Fruit fly (Drosophila melanogaster) whole organism, embryonic: Measurements from ENCODE around the gene Antdh.

Source experiments
- Bdp1 ChIP-seq: fragments of 200-800 bp; sonication (Bioruptor generic); optimal IDR thresholded peaks from 3 replicates; lab custom pipeline; 2016; ENCODE audit warnings: missing biosample characterization, missing genetic modification characterization
- CG16779 ChIP-seq: fragments of 200-800 bp; sonication (Bioruptor generic); IDR thresholded peaks from 2 replicates; pipeline ENCODE4 v1.3.6; 2022; ENCODE audit warnings: missing biosample characterization, missing genetic modification characterization
- CG30020 ChIP-seq: fragments of 200-800 bp; optimal IDR thresholded peaks from 2 replicates; lab custom pipeline; 2019; ENCODE audit warnings: missing biosample characterization, mild to moderate bottlenecking, missing genetic modification characterization, moderate library complexity
- CG32532 ChIP-seq: fragments of 200-800 bp; sonication (Bioruptor generic); IDR thresholded peaks from 2 replicates; pipeline ENCODE4 v1.3.6; 2022; ENCODE audit warnings: missing biosample characterization, missing genetic modification characterization
- Hr78 ChIP-seq, 2 experiments: fragments of 200-800 bp in 1 of 2; fragments of >200 bp in 1 of 2; sonication (Bioruptor generic) in 1 of 2; optimal IDR thresholded peaks; 2 replicates each; lab custom pipeline; 2017 to 2019; ENCODE audit warnings: missing biosample characterization in 2 of 2, missing genetic modification characterization in 2 of 2, mild to moderate bottlenecking in 1 of 2, moderate library complexity in 1 of 2
- btn ChIP-seq: fragments of 200-800 bp; sonication (Bioruptor generic); optimal IDR thresholded peaks from 2 replicates; lab custom pipeline; 2016; ENCODE audit warnings: missing biosample characterization, missing genetic modification characterization
- exex ChIP-seq: fragments of 200-800 bp; sonication (Bioruptor generic); optimal IDR thresholded peaks from 4 replicates; lab custom pipeline; 2018; ENCODE audit warnings: missing biosample characterization, mild to moderate bottlenecking, missing genetic modification characterization, moderate library complexity
- eyg ChIP-seq: fragments of 200-800 bp; sonication (Bioruptor generic); optimal IDR thresholded peaks from 3 replicates; lab custom pipeline; 2016; ENCODE audit warnings: missing biosample characterization, missing genetic modification characterization
- jing ChIP-seq: fragments of 200-800 bp; sonication (Bioruptor generic); optimal IDR thresholded peaks from 2 replicates; lab custom pipeline; 2018; ENCODE audit warnings: missing biosample characterization, mild to moderate bottlenecking, missing genetic modification characterization
- ken ChIP-seq: fragments of 200-800 bp; sonication (Bioruptor generic); IDR thresholded peaks from 3 replicates; pipeline ENCODE4 v1.3.6; 2022; ENCODE audit warnings: missing biosample characterization, missing genetic modification characterization
- klu ChIP-seq: fragments of 200-800 bp; sonication (Bioruptor generic); IDR thresholded peaks from 2 replicates; pipeline ENCODE4 v1.3.6; 2022; ENCODE audit warnings: missing biosample characterization, missing genetic modification characterization
- pan ChIP-seq, 4 experiments: fragments of >200 bp in 3 of 4; fragments of 200-800 bp in 1 of 4; sonication (Bioruptor generic) in 1 of 4; optimal IDR thresholded peaks in 3 of 4; IDR thresholded peaks in 1 of 4; 2 replicates each; pipeline versions ENCODE4 v1.3.6 to Lab custom; 2017 to 2022; ENCODE audit warnings: missing biosample characterization in 2 of 4, missing genetic modification characterization in 2 of 4, mixed read lengths in 1 of 4
- sc ChIP-seq, 3 experiments: fragments of >200 bp in 2 of 3; fragments of 200-800 bp in 1 of 3; sonication (Bioruptor generic) in 1 of 3; optimal IDR thresholded peaks; 2 replicates in 2 of 3; 3 replicates in 1 of 3; lab custom pipeline; 2017; ENCODE audit warnings: mild to moderate bottlenecking in 1 of 3, missing biosample characterization in 1 of 3, missing genetic modification characterization in 1 of 3, missing genetic modification reagents in 1 of 3
- slp2 ChIP-seq: fragments of 200-800 bp; sonication (Bioruptor generic); optimal IDR thresholded peaks from 2 replicates; lab custom pipeline; 2016; ENCODE audit warnings: missing biosample characterization, missing genetic modification characterization

- TF ChIP-seq eyg (GFP tag; lab: Kevin White, UChicago) (no peak), exex (tag; lab: Kevin White, UChicago) (no peak), CG32532 (GFP tag; lab: Robert Waterston, UW) (no peak), btn (GFP tag; lab: Kevin White, UChicago) (no peak), klu (no peak), pan (optimal IDR thresholded peaks at IDR 0.05; lab: Kevin White, UChicago) (no peak), pan (GFP tag; optimal IDR thresholded peaks at IDR 0.05 in 1 of 2, IDR thresholded peaks at IDR 0.05 in 1 of 2) (no peak), Hr78 (GFP tag; optimal IDR thresholded peaks at IDR 0.05; lab: Kevin White, UChicago) (no peak), CG16779 (GFP tag; lab: Robert Waterston, UW) (no peak), ken (GFP tag; lab: Robert Waterston, UW) (no peak), sc (optimal IDR thresholded peaks at IDR 0.05; lab: Kevin White, UChicago) (no peak), sc (GFP tag; optimal IDR thresholded peaks at IDR 0.05; lab: Kevin White, UChicago) (no peak), jing (GFP tag; lab: Kevin White, UChicago) (no peak), CG30020 (tag; lab: Kevin White, UChicago) (no peak), slp2 (no peak), Bdp1 (no peak)
These were observed 36.5 kb downstream of the Antdh start, which contains the start of gene CG44385 for dm6 chrX:11132312-11132711.
